Worm (Caenorhabditis elegans) whole organism, L2 larva: Measurements from ENCODE around the gene R107.5.

ENCODE experiments used
- C34F6.9 ChIP-seq: fragments of 150-350 bp; optimal IDR thresholded peaks from 2 replicates; lab custom pipeline; 2014; ENCODE audit warnings: missing biosample characterization, missing genetic modification characterization
- F13H6.1 ChIP-seq: sonication (generic microtip); optimal IDR thresholded peaks from 2 replicates; lab custom pipeline; 2016; ENCODE audit warnings: missing genetic modification characterization, missing compliant biosample characterization
- Y55F3AM.14 ChIP-seq: fragments of 200-800 bp; sonication (Bioruptor generic); optimal IDR thresholded peaks from 2 replicates; lab custom pipeline; 2018; ENCODE audit warnings: mild to moderate bottlenecking, missing genetic modification characterization, missing compliant biosample characterization
- ZK546.5 ChIP-seq: sonication (generic microtip); optimal IDR thresholded peaks from 2 replicates; lab custom pipeline; 2017; ENCODE audit warnings: missing biosample characterization, missing genetic modification characterization
- alr-1 ChIP-seq: fragments of 150-350 bp; optimal IDR thresholded peaks from 2 replicates; lab custom pipeline; 2014; ENCODE audit warnings: missing biosample characterization, missing genetic modification characterization
- aly-2 ChIP-seq: fragments of 150-350 bp; optimal IDR thresholded peaks from 2 replicates; lab custom pipeline; 2014; ENCODE audit warnings: missing biosample characterization, missing genetic modification characterization
- blmp-1 ChIP-seq: sonication (generic microtip); optimal IDR thresholded peaks from 2 replicates; lab custom pipeline; 2017; ENCODE audit warnings: missing genetic modification characterization, mild to moderate bottlenecking, missing compliant biosample characterization, antibody characterized with exemption, moderate library complexity; ENCODE audit not compliant: insufficient read depth
- ceh-82 ChIP-seq: fragments of 150-350 bp; optimal IDR thresholded peaks from 2 replicates; lab custom pipeline; 2014; ENCODE audit warnings: missing biosample characterization, missing genetic modification characterization
- crh-2 ChIP-seq: sonication (generic microtip); optimal IDR thresholded peaks from 2 replicates; lab custom pipeline; 2017; ENCODE audit warnings: missing biosample characterization, missing genetic modification characterization
- dmd-4 ChIP-seq: sonication (generic microtip); optimal IDR thresholded peaks from 2 replicates; lab custom pipeline; 2017; ENCODE audit warnings: missing biosample characterization, missing genetic modification characterization
- egl-27 ChIP-seq: sonication (generic microtip); optimal IDR thresholded peaks from 3 replicates; lab custom pipeline; 2017; ENCODE audit warnings: missing biosample characterization, missing genetic modification reagents, missing genetic modification characterization
- elt-1 ChIP-seq: fragments of 150-350 bp; optimal IDR thresholded peaks from 2 replicates; lab custom pipeline; 2014; ENCODE audit warnings: missing biosample characterization, missing genetic modification characterization
- fos-1 ChIP-seq: fragments of 150-350 bp; optimal IDR thresholded peaks from 2 replicates; lab custom pipeline; 2014; ENCODE audit warnings: missing biosample characterization, missing genetic modification characterization
- gmeb-1 ChIP-seq: fragments of 150-350 bp; optimal IDR thresholded peaks from 2 replicates; lab custom pipeline; 2014; ENCODE audit warnings: missing biosample characterization, missing genetic modification characterization
- lin-39 ChIP-seq: fragments of 150-350 bp; optimal IDR thresholded peaks from 2 replicates; lab custom pipeline; 2014; ENCODE audit warnings: missing biosample characterization, missing genetic modification reagents, missing genetic modification characterization
- lsy-2 ChIP-seq, 2 experiments: fragments of 150-350 bp in 1 of 2; sonication (generic microtip) in 1 of 2; optimal IDR thresholded peaks; 2 replicates each; lab custom pipeline; 2014 to 2017; ENCODE audit warnings: missing biosample characterization in 2 of 2, missing genetic modification characterization in 2 of 2
- mab-5 ChIP-seq: fragments of 150-350 bp; optimal IDR thresholded peaks from 2 replicates; lab custom pipeline; 2014; ENCODE audit warnings: missing biosample characterization, missing genetic modification characterization
- mdl-1 ChIP-seq, 2 experiments: fragments of 150-350 bp in 1 of 2; sonication (generic microtip) in 1 of 2; optimal IDR thresholded peaks; 2 replicates each; lab custom pipeline; 2017; ENCODE audit warnings: missing biosample characterization in 2 of 2, missing genetic modification characterization in 2 of 2
- nhr-10 ChIP-seq: sonication (generic microtip); optimal IDR thresholded peaks from 2 replicates; lab custom pipeline; 2017; ENCODE audit warnings: missing biosample characterization, missing genetic modification characterization
- nhr-12 ChIP-seq: fragments of 150-350 bp; optimal IDR thresholded peaks from 2 replicates; lab custom pipeline; 2014; ENCODE audit warnings: missing biosample characterization, missing genetic modification characterization
- nhr-129 ChIP-seq: fragments of 150-350 bp; optimal IDR thresholded peaks from 2 replicates; lab custom pipeline; 2014; ENCODE audit warnings: missing biosample characterization, missing genetic modification characterization
- nhr-21 ChIP-seq: fragments of 150-350 bp; optimal IDR thresholded peaks from 2 replicates; lab custom pipeline; 2014; ENCODE audit warnings: missing biosample characterization, missing genetic modification characterization
- nhr-237 ChIP-seq: fragments of 150-350 bp; optimal IDR thresholded peaks from 2 replicates; lab custom pipeline; 2014; ENCODE audit warnings: missing biosample characterization, missing genetic modification characterization
- nhr-25 ChIP-seq: fragments of 150-350 bp; sonication (generic microtip); optimal IDR thresholded peaks from 3 replicates; lab custom pipeline; 2014; ENCODE audit warnings: missing biosample characterization, missing genetic modification characterization
- nhr-6 ChIP-seq: fragments of 150-350 bp; optimal IDR thresholded peaks from 2 replicates; lab custom pipeline; 2014; ENCODE audit warnings: missing biosample characterization, missing genetic modification characterization
- nhr-77 ChIP-seq: fragments of 150-350 bp; optimal IDR thresholded peaks from 2 replicates; lab custom pipeline; 2014; ENCODE audit warnings: missing biosample characterization, missing genetic modification characterization
- peb-1 ChIP-seq: fragments of 150-350 bp; optimal IDR thresholded peaks from 2 replicates; lab custom pipeline; 2014; ENCODE audit warnings: missing biosample characterization, missing genetic modification characterization
- sem-4 ChIP-seq: fragments of 150-350 bp; optimal IDR thresholded peaks from 2 replicates; lab custom pipeline; 2014; ENCODE audit warnings: missing biosample characterization, missing genetic modification reagents, missing genetic modification characterization
- skn-1 ChIP-seq: sonication (generic microtip); optimal IDR thresholded peaks from 2 replicates; lab custom pipeline; 2017; ENCODE audit warnings: missing biosample characterization, missing genetic modification characterization
- sma-3 ChIP-seq: sonication (generic microtip); optimal IDR thresholded peaks from 2 replicates; lab custom pipeline; 2016; ENCODE audit warnings: missing genetic modification reagents, missing genetic modification characterization, missing compliant biosample characterization
- sma-9 ChIP-seq, 2 experiments: fragments of 150-350 bp in 1 of 2; sonication (generic microtip) in 1 of 2; optimal IDR thresholded peaks; 2 replicates each; lab custom pipeline; 2014 to 2016; ENCODE audit warnings: missing genetic modification characterization in 2 of 2, mild to moderate bottlenecking in 1 of 2, missing biosample characterization in 1 of 2, missing compliant biosample characterization in 1 of 2, missing genetic modification reagents in 1 of 2, moderate library complexity in 1 of 2
- unc-39 ChIP-seq: fragments of 150-350 bp; optimal IDR thresholded peaks from 2 replicates; lab custom pipeline; 2014; ENCODE audit warnings: missing biosample characterization, missing genetic modification characterization
- zag-1 ChIP-seq: fragments of 150-350 bp; optimal IDR thresholded peaks from 2 replicates; lab custom pipeline; 2014; ENCODE audit warnings: missing biosample characterization, missing genetic modification characterization
- ztf-1 ChIP-seq: fragments of 200-800 bp; sonication (Bioruptor generic); conservative IDR thresholded peaks from 2 replicates; pipeline ENCODE4 v1.3.6; 2022; ENCODE audit warnings: missing genetic modification characterization, missing compliant biosample characterization
- ztf-4 ChIP-seq: fragments of 150-350 bp; optimal IDR thresholded peaks from 2 replicates; lab custom pipeline; 2014; ENCODE audit warnings: missing biosample characterization, missing genetic modification characterization

R107.5 gene

DNA sequence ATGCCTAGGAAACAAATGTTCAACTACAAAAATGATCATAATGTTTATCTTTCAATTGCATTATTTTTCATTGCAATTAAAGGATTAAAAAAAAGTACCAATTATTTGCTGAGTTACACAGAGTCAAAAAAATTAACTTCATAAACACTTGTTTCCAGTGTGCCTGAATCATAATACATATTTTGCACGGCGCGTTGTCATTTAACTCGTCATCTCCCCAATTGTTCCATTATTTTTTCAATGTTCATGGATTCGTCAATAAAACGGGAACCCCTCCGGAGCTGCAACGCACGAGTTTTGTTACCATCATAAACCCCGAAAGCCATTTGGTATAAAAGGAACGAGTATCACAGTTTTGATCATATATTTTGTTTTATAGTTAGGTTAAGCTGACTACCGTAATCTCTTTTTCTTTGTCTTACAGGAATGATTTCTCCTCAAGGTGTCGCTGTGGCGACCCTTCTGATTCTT, 36.4 kb downstream of the R107.5 start, which contains the start of gene F59B2.12:
F59B2.12 (plus strand) TSS at position 421 of the 471 bp plus-strand sequence.
- TF ChIP-seq mab-5 (tag; lab: Kevin White, UChicago) (no peak), lsy-2 (tag; optimal IDR thresholded peaks at IDR 0.05; lab: Kevin White, UChicago) (no peak), nhr-21 (tag; lab: Kevin White, UChicago) (no peak), nhr-10 (tag; lab: Kevin White, UChicago) (no peak), C34F6.9 (tag; lab: Kevin White, UChicago) (no peak), alr-1 (tag; lab: Kevin White, UChicago) (no peak), nhr-237 (tag; lab: Kevin White, UChicago) (no peak), lin-39 (tag; lab: Kevin White, UChicago) (no peak), egl-27 (tag; lab: Kevin White, UChicago) (no peak), fos-1 (no peak), skn-1 (tag; lab: Kevin White, UChicago) (no peak), mdl-1 (tag; optimal IDR thresholded peaks at IDR 0.05; lab: Kevin White, UChicago) (no peak), nhr-25 (tag; lab: Kevin White, UChicago) (no peak), gmeb-1 (no peak), elt-1 (tag; lab: Kevin White, UChicago) (no peak), ZK546.5 (no peak), ztf-4 (tag; lab: Kevin White, UChicago) (no peak)

DNA sequence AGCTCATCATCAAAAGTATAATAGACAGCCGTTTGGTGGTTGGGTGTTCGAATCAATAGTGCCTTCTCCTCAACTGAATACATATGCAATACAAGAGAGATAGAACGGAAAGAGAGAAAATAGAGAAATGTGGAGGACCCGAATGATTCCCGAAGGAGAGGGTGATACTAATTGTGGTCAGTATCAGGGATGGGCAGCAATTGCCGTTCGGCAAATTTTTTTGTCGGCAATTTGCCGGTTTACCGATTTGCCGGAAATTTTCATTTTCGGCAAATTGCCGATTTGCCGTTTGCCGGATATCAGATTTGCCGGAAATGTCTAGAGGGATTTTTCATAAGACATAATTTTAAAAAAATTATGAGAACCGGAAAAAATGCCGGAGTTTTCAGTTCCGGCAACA, 41.3 kb downstream of the R107.5 start, which contains the start of gene F59B2.9:
F59B2.9 (minus strand) TSS at position 101 of the 400 bp plus-strand sequence.
- TF ChIP-seq ZK546.5: no peak
- TF ChIP-seq alr-1 (tag; lab: Kevin White, UChicago): no peak
- TF ChIP-seq C34F6.9 (tag; lab: Kevin White, UChicago): no peak
- TF ChIP-seq nhr-6 (tag; lab: Kevin White, UChicago): no peak
- TF ChIP-seq ztf-1: no peak
- no peak for TF ChIP-seq fos-1
- TF ChIP-seq sem-4 (tag; lab: Kevin White, UChicago): no peak

DNA sequence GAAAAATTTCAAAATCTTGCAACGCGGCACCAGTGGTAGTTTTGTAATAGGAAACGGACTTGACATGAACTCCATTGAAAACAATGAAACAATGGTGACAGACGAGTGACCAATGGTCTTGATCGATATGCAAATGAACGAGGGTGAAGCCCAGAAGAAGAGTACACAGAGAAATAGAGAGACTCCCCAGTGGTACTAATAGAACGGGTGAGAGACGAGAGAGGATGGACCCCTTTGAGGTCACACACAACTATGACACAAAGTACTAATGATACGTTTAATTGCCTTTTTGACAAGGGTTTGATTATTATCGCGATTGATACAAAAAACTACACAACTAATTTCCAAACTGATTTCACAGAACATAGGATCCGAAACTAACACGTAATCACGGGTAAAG, 43.5 kb downstream of the R107.5 start, which contains the start of gene F59B2.8:
F59B2.8 (minus strand) TSS at position 151 of the 400 bp plus-strand sequence.
- no peak for TF ChIP-seq ztf-1
- TF ChIP-seq unc-39 (tag; lab: Kevin White, UChicago): no peak
- no peak for TF ChIP-seq nhr-12
- no peak for TF ChIP-seq nhr-25 (tag; lab: Kevin White, UChicago)
- no peak for TF ChIP-seq nhr-21 (tag; lab: Kevin White, UChicago)
- no peak for TF ChIP-seq dmd-4 (tag; lab: Kevin White, UChicago)
- no peak for TF ChIP-seq nhr-129 (tag; lab: Kevin White, UChicago)
- TF ChIP-seq crh-2 (tag; lab: Kevin White, UChicago): no peak
- TF ChIP-seq nhr-77: no peak
- TF ChIP-seq sma-3 (GFP tag; lab: Kevin White, UChicago): no peak
- TF ChIP-seq C34F6.9 (tag; lab: Kevin White, UChicago): no peak
- no peak for TF ChIP-seq blmp-1 (tag; lab: Kevin White, UChicago)
- no peak for TF ChIP-seq aly-2 (tag; lab: Kevin White, UChicago)
- no peak for TF ChIP-seq ceh-82 (tag; lab: Kevin White, UChicago)
- TF ChIP-seq zag-1 (tag; lab: Kevin White, UChicago): no peak
- TF ChIP-seq Y55F3AM.14 (GFP tag; lab: Kevin White, UChicago): no peak
- TF ChIP-seq ztf-4 (tag; lab: Kevin White, UChicago): no peak
- TF ChIP-seq, all 48 proteins: peak for 0

DNA sequence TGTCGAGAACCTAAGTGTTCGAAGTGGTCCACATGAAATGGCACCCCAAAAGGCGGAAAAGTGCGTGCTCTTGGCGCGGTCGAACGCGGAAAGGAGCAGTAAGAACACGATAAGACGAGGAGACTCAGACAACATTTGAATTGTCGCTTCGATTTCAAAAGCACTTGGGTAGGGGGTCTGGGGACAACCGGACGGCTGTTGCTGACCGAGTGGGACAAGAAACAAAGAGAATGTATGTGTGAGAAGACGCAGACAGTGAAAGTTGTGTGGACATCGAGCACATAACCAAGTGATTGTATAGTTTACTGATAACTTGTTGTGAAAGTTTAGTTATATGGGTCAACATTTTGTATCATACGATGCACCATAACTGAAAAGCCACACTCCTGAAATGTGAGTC, 46.4 kb downstream of the R107.5 start:
- TF ChIP-seq peb-1 (tag; lab: Kevin White, UChicago) (no peak), mdl-1 (tag; optimal IDR thresholded peaks at IDR 0.05; lab: Kevin White, UChicago) (no peak), F13H6.1 (peak; percentile 36), lin-39 (tag; lab: Kevin White, UChicago) (no peak), nhr-10 (tag; lab: Kevin White, UChicago) (no peak), nhr-129 (tag; lab: Kevin White, UChicago) (peak; percentile 50), mab-5 (tag; lab: Kevin White, UChicago) (no peak), gmeb-1 (no peak), alr-1 (tag; lab: Kevin White, UChicago) (no peak), sma-3 (GFP tag; lab: Kevin White, UChicago) (no peak), sma-9 (GFP tag; optimal IDR thresholded peaks at IDR 0.05; lab: Kevin White, UChicago) (peak; percentile 55), sma-9 (tag; optimal IDR thresholded peaks at IDR 0.05; lab: Kevin White, UChicago) (no peak), C34F6.9 (tag; lab: Kevin White, UChicago) (no peak), fos-1 (peak; percentile 43), nhr-21 (tag; lab: Kevin White, UChicago) (no peak), skn-1 (tag; lab: Kevin White, UChicago) (no peak)
- TF ChIP-seq, all 48 proteins: peak for 4
